Worm (Caenorhabditis elegans) whole organism, L4 larva: ENCODE data around the gene F55C5.17.

Experiments used
- D1046.2 ChIP-seq: fragments of 200-800 bp; sonication (Bioruptor generic); IDR thresholded peaks from 2 replicates; pipeline ENCODE4 v1.3.6; 2022; ENCODE audit warnings: missing genetic modification characterization, missing compliant biosample characterization
- F44E2.7 ChIP-seq: fragments of 200-800 bp; sonication (Bioruptor generic); IDR thresholded peaks from 2 replicates; pipeline ENCODE4 v2.1.2; 2022; ENCODE audit warnings: missing genetic modification characterization, missing compliant biosample characterization
- F49E8.2 ChIP-seq: sonication (generic microtip); optimal IDR thresholded peaks from 2 replicates; lab custom pipeline; 2016; ENCODE audit warnings: missing compliant biosample characterization, mild to moderate bottlenecking, missing genetic modification characterization, borderline replicate concordance
- R02D3.7 ChIP-seq: fragments of 150-350 bp; sonication (generic microtip); optimal IDR thresholded peaks from 3 replicates; lab custom pipeline; 2014; ENCODE audit warnings: missing biosample characterization, missing genetic modification characterization
- T26A8.4 ChIP-seq: fragments of 200-800 bp; sonication (Bioruptor generic); IDR thresholded peaks from 2 replicates; pipeline ENCODE4 v1.3.6; 2022; ENCODE audit warnings: missing genetic modification characterization, missing compliant biosample characterization
- Y105C5A.15 ChIP-seq: fragments of 200-800 bp; sonication (Bioruptor generic); IDR thresholded peaks from 2 replicates; pipeline ENCODE4 v1.3.6; 2022; ENCODE audit warnings: missing genetic modification characterization, missing compliant biosample characterization
- Y48G9A.11 ChIP-seq: fragments of 200-800 bp; sonication (Bioruptor generic); IDR thresholded peaks from 2 replicates; pipeline ENCODE4 v1.3.6; 2022; ENCODE audit warnings: missing genetic modification reagents, missing genetic modification characterization, missing compliant biosample characterization
- ZK337.2 ChIP-seq: fragments of 200-800 bp; sonication (Bioruptor generic); IDR thresholded peaks from 2 replicates; pipeline ENCODE4 v1.3.6; 2022; ENCODE audit warnings: missing genetic modification reagents, missing genetic modification characterization, missing compliant biosample characterization
- aly-2 ChIP-seq: sonication (generic microtip); optimal IDR thresholded peaks from 2 replicates; lab custom pipeline; 2018; ENCODE audit warnings: missing biosample characterization, missing genetic modification characterization
- arid-1 ChIP-seq: fragments of 200-800 bp; sonication (Bioruptor generic); conservative IDR thresholded peaks from 2 replicates; pipeline ENCODE4 v1.3.6; 2022; ENCODE audit warnings: missing genetic modification reagents, missing genetic modification characterization, missing compliant biosample characterization
- ceh-20 ChIP-seq: fragments of 200-800 bp; sonication (Bioruptor generic); IDR thresholded peaks from 2 replicates; pipeline ENCODE4 v1.3.6; 2022; ENCODE audit warnings: missing genetic modification reagents, missing genetic modification characterization, missing compliant biosample characterization
- ceh-32 ChIP-seq: sonication (generic microtip); optimal IDR thresholded peaks from 2 replicates; lab custom pipeline; 2016; ENCODE audit warnings: mild to moderate bottlenecking, missing genetic modification characterization, missing compliant biosample characterization; ENCODE audit not compliant: poor library complexity
- ceh-44 ChIP-seq: fragments of 200-800 bp; sonication (Bioruptor generic); IDR thresholded peaks from 2 replicates; pipeline ENCODE4 v1.3.6; 2022; ENCODE audit warnings: missing genetic modification reagents, missing genetic modification characterization, missing compliant biosample characterization
- ceh-62 ChIP-seq: sonication (generic microtip); optimal IDR thresholded peaks from 2 replicates; lab custom pipeline; 2017; ENCODE audit warnings: missing biosample characterization, missing genetic modification characterization
- ceh-82 ChIP-seq: sonication (generic microtip); optimal IDR thresholded peaks from 2 replicates; lab custom pipeline; 2017; ENCODE audit warnings: missing biosample characterization, missing genetic modification characterization
- ces-1 ChIP-seq: fragments of 150-350 bp; sonication (generic microtip); optimal IDR thresholded peaks from 4 replicates; lab custom pipeline; 2014; ENCODE audit warnings: missing biosample characterization, missing genetic modification reagents, missing genetic modification characterization
- daf-12 ChIP-seq: fragments of 150-350 bp; optimal IDR thresholded peaks from 2 replicates; lab custom pipeline; 2014; ENCODE audit warnings: missing biosample characterization, missing genetic modification reagents, missing genetic modification characterization
- daf-16 ChIP-seq, 3 experiments: sonication (generic microtip); optimal IDR thresholded peaks; 2 replicates each; lab custom pipeline; 2016 to 2017; ENCODE audit warnings: missing genetic modification characterization in 3 of 3, missing genetic modification reagents in 3 of 3, mild to moderate bottlenecking in 2 of 3, missing compliant biosample characterization in 2 of 3, missing biosample characterization in 1 of 3, moderate library complexity in 1 of 3
- daf-19 ChIP-seq: fragments of 200-800 bp; sonication (Bioruptor generic); conservative IDR thresholded peaks from 2 replicates; pipeline ENCODE4 v1.3.6; 2022; ENCODE audit warnings: missing genetic modification characterization, missing compliant biosample characterization
- egl-27 ChIP-seq: sonication (generic microtip); optimal IDR thresholded peaks from 3 replicates; lab custom pipeline; 2017; ENCODE audit warnings: missing biosample characterization, missing genetic modification reagents, missing genetic modification characterization
- egl-43 ChIP-seq: fragments of 200-800 bp; sonication (Bioruptor generic); IDR thresholded peaks from 2 replicates; pipeline ENCODE4 v1.3.6; 2022; ENCODE audit warnings: missing genetic modification reagents, missing genetic modification characterization, missing compliant biosample characterization
- hif-1 ChIP-seq, 2 experiments: sonication (generic microtip); optimal IDR thresholded peaks; 2 replicates each; lab custom pipeline; 2016 to 2017; ENCODE audit warnings: missing compliant biosample characterization in 2 of 2, missing genetic modification characterization in 2 of 2, missing genetic modification reagents in 2 of 2, missing genotype in 2 of 2, mild to moderate bottlenecking in 1 of 2
- hmg-1.1 ChIP-seq: fragments of 200-800 bp; sonication (Bioruptor generic); IDR thresholded peaks from 2 replicates; pipeline ENCODE4 v1.3.6; 2022; ENCODE audit warnings: missing genetic modification reagents, missing genetic modification characterization, missing compliant biosample characterization
- lin-1 ChIP-seq: fragments of 200-800 bp; sonication (Bioruptor generic); IDR thresholded peaks from 2 replicates; pipeline ENCODE4 v1.3.6; 2022; ENCODE audit warnings: missing genetic modification reagents, missing genetic modification characterization, missing compliant biosample characterization
- lin-13 ChIP-seq: fragments of 150-350 bp; optimal IDR thresholded peaks from 2 replicates; lab custom pipeline; 2014; ENCODE audit warnings: missing biosample characterization, missing genetic modification reagents, missing genetic modification characterization
- madf-9 ChIP-seq: fragments of 200-800 bp; sonication (Bioruptor generic); conservative IDR thresholded peaks from 2 replicates; pipeline ENCODE4 v1.3.6; 2022; ENCODE audit warnings: missing genetic modification reagents, missing genetic modification characterization, missing compliant biosample characterization
- mdl-1 ChIP-seq, 2 experiments: fragments of 150-350 bp in 1 of 2; sonication (generic microtip) in 1 of 2; optimal IDR thresholded peaks; 2 replicates each; lab custom pipeline; 2014 to 2017; ENCODE audit warnings: missing biosample characterization in 2 of 2, missing genetic modification characterization in 2 of 2
- mdt-29 ChIP-seq: fragments of 200-800 bp; sonication (Bioruptor generic); IDR thresholded peaks from 2 replicates; pipeline ENCODE4 v1.3.6; 2022; ENCODE audit warnings: missing genetic modification reagents, missing genetic modification characterization, missing compliant biosample characterization
- mep-1 ChIP-seq: fragments of 150-350 bp; sonication (generic microtip); optimal IDR thresholded peaks from 3 replicates; lab custom pipeline; 2014; ENCODE audit warnings: missing biosample characterization, missing genetic modification characterization
- mxl-3 ChIP-seq: fragments of 200-800 bp; sonication (Bioruptor generic); optimal IDR thresholded peaks from 2 replicates; lab custom pipeline; 2018; ENCODE audit warnings: mild to moderate bottlenecking, missing genetic modification characterization, missing compliant biosample characterization
- nhr-102 ChIP-seq: sonication (generic microtip); optimal IDR thresholded peaks from 2 replicates; lab custom pipeline; 2016; ENCODE audit warnings: mild to moderate bottlenecking, missing genetic modification characterization, moderate library complexity, missing compliant biosample characterization
- nhr-11 ChIP-seq: fragments of 150-350 bp; optimal IDR thresholded peaks from 2 replicates; lab custom pipeline; 2014; ENCODE audit warnings: missing biosample characterization, missing genetic modification characterization
- nhr-6 ChIP-seq: fragments of 150-350 bp; optimal IDR thresholded peaks from 2 replicates; lab custom pipeline; 2014; ENCODE audit warnings: missing biosample characterization, missing genetic modification characterization
- nhr-76 ChIP-seq: fragments of 150-350 bp; optimal IDR thresholded peaks from 2 replicates; lab custom pipeline; 2014; ENCODE audit warnings: missing biosample characterization, missing genetic modification characterization
- nhr-77 ChIP-seq: fragments of 150-350 bp; optimal IDR thresholded peaks from 2 replicates; lab custom pipeline; 2014; ENCODE audit warnings: missing biosample characterization, missing genetic modification characterization
- pha-4 ChIP-seq, 2 experiments: fragments of 150-350 bp in 1 of 2; fragments of 200-800 bp in 1 of 2; sonication (Bioruptor generic) in 1 of 2; IDR thresholded peaks in 1 of 2; optimal IDR thresholded peaks in 1 of 2; 2 replicates each; pipeline versions ENCODE4 v1.3.6 to Lab custom; 2014 to 2022; ENCODE audit warnings: missing genetic modification characterization in 2 of 2, missing genetic modification reagents in 2 of 2, missing biosample characterization in 1 of 2, missing compliant biosample characterization in 1 of 2
- php-3 ChIP-seq: fragments of 200-800 bp; sonication (Bioruptor generic); IDR thresholded peaks from 2 replicates; pipeline ENCODE4 v1.3.6; 2022; ENCODE audit warnings: missing genetic modification reagents, missing genetic modification characterization, missing compliant biosample characterization
- saeg-2 ChIP-seq: fragments of 200-800 bp; sonication (Bioruptor generic); IDR thresholded peaks from 2 replicates; pipeline ENCODE4 v1.3.6; 2022; ENCODE audit warnings: missing genetic modification reagents, missing genetic modification characterization, missing compliant biosample characterization
- snpc-4 ChIP-seq: fragments of 150-350 bp; optimal IDR thresholded peaks from 2 replicates; lab custom pipeline; 2014; ENCODE audit warnings: missing biosample characterization, missing genetic modification characterization
- spr-1 ChIP-seq: sonication (generic microtip); optimal IDR thresholded peaks from 2 replicates; lab custom pipeline; 2016; ENCODE audit warnings: mild to moderate bottlenecking, missing genetic modification characterization, missing compliant biosample characterization
- tag-97 ChIP-seq: fragments of 200-800 bp; sonication (Bioruptor generic); IDR thresholded peaks from 2 replicates; pipeline ENCODE4 v1.3.6; 2022; ENCODE audit warnings: missing genetic modification characterization, missing compliant biosample characterization
- tra-1 ChIP-seq: fragments of 200-800 bp; sonication (Bioruptor generic); IDR thresholded peaks from 2 replicates; pipeline ENCODE4 v1.3.6; 2022; ENCODE audit warnings: missing genetic modification reagents, missing genetic modification characterization, missing compliant biosample characterization
- unc-62 ChIP-seq, 3 experiments: fragments of 150-350 bp in 1 of 3; sonication (generic microtip); optimal IDR thresholded peaks in 2 of 3; peaks in 1 of 3; 1 replicate in 1 of 3; 2 replicates in 2 of 3; lab custom pipeline; 2014 to 2017; ENCODE audit warnings: missing biosample characterization in 3 of 3, missing genetic modification characterization in 3 of 3, missing genetic modification reagents in 3 of 3, missing genotype in 1 of 3
- vab-7 ChIP-seq: fragments of 200-800 bp; sonication (Bioruptor generic); IDR thresholded peaks from 2 replicates; pipeline ENCODE4 v1.3.6; 2022; ENCODE audit warnings: missing genetic modification reagents, missing genetic modification characterization, missing compliant biosample characterization
- zag-1 ChIP-seq: fragments of 150-350 bp; optimal IDR thresholded peaks from 2 replicates; lab custom pipeline; 2014; ENCODE audit warnings: missing biosample characterization, missing genetic modification characterization
- zfp-3 ChIP-seq: fragments of 200-800 bp; sonication (Bioruptor generic); conservative IDR thresholded peaks from 2 replicates; pipeline ENCODE4 v1.3.6; 2022; ENCODE audit warnings: missing genetic modification reagents, missing genetic modification characterization, missing compliant biosample characterization
- zip-11 ChIP-seq: fragments of 200-800 bp; sonication (Bioruptor generic); IDR thresholded peaks from 2 replicates; pipeline ENCODE4 v1.3.6; 2022; ENCODE audit warnings: missing genetic modification characterization, missing compliant biosample characterization
- ztf-11 ChIP-seq: fragments of 150-350 bp; optimal IDR thresholded peaks from 2 replicates; lab custom pipeline; 2014; ENCODE audit warnings: missing biosample characterization, missing genetic modification characterization
- ztf-7 ChIP-seq: fragments of 150-350 bp; optimal IDR thresholded peaks from 2 replicates; lab custom pipeline; 2014; ENCODE audit warnings: missing biosample characterization, missing genetic modification characterization

The F55C5.17 gene

ce11 chrV:12303453-12304077 lies 1.2 kb downstream of the F55C5.17 start (continued):
- TF ChIP-seq ceh-20 (GFP tag; lab: Robert Waterston, UW) (peak; percentile 97), unc-62 (GFP tag; optimal IDR thresholded peaks at IDR 0.05 in 1 of 2; lab: Kevin White, UChicago) (peak in 1 of 2 experiments; percentile 86), unc-62 (tag; optimal IDR thresholded peaks at IDR 0.05; lab: Kevin White, UChicago) (no peak), snpc-4 (tag; lab: Kevin White, UChicago) (no peak), zfp-3 (GFP tag; lab: Robert Waterston, UW) (peak; percentile 94), egl-27 (tag; lab: Kevin White, UChicago) (peak; percentile 38), egl-43 (GFP tag; lab: Robert Waterston, UW) (peak; percentile 100), zag-1 (tag; lab: Kevin White, UChicago) (peak; percentile 26), arid-1 (GFP tag; lab: Robert Waterston, UW) (peak; percentile 99), daf-12 (tag; lab: Kevin White, UChicago) (no peak), ceh-62 (no peak), ceh-82 (no peak), mdl-1 (tag; optimal IDR thresholded peaks at IDR 0.05; lab: Kevin White, UChicago) (peak; percentile 13 to 49), D1046.2 (GFP tag; lab: Robert Waterston, UW) (peak; percentile 97), ces-1 (peak; percentile 55), pha-4 (GFP tag; IDR thresholded peaks at IDR 0.05; lab: Robert Waterston, UW) (peak; percentile 99), pha-4 (tag; optimal IDR thresholded peaks at IDR 0.05; lab: Kevin White, UChicago) (no peak), ZK337.2 (GFP tag; lab: Robert Waterston, UW) (peak; percentile 98), ceh-44 (GFP tag; lab: Robert Waterston, UW) (peak; percentile 98), mep-1 (peak; percentile 91), aly-2 (tag; lab: Kevin White, UChicago) (peak; percentile 94), ztf-7 (tag; lab: Kevin White, UChicago) (peak; percentile 70), hif-1 (tag; optimal IDR thresholded peaks at IDR 0.05; lab: Kevin White, UChicago) (peak; percentile 76 to 81), daf-16 (GFP tag; optimal IDR thresholded peaks at IDR 0.05; lab: Kevin White, UChicago) (peak; percentile 96 to 98), daf-16 (tag; optimal IDR thresholded peaks at IDR 0.05; lab: Kevin White, UChicago) (peak; percentile 81), mdt-29 (peak; percentile 95), tag-97 (GFP tag; lab: Robert Waterston, UW) (peak; percentile 93), nhr-11 (tag; lab: Kevin White, UChicago) (peak; percentile 47), zip-11 (peak; percentile 94), madf-9 (GFP tag; lab: Robert Waterston, UW) (peak; percentile 95), ztf-11 (tag; lab: Kevin White, UChicago) (peak; percentile 49), daf-19 (peak; percentile 100), nhr-6 (tag; lab: Kevin White, UChicago) (peak; percentile 91), mxl-3 (GFP tag; lab: Kevin White, UChicago) (peak; percentile 91), saeg-2 (GFP tag; lab: Robert Waterston, UW) (peak; percentile 99), nhr-102 (peak; percentile 95), vab-7 (peak; percentile 99), F44E2.7 (peak; percentile 100), lin-1 (peak; percentile 98), F49E8.2 (tag; lab: Kevin White, UChicago) (peak; percentile 95), hmg-1.1 (GFP tag; lab: Robert Waterston, UW) (peak; percentile 98), ceh-32 (tag; lab: Kevin White, UChicago) (peak; percentile 85), php-3 (GFP tag; lab: Robert Waterston, UW) (peak; percentile 99), Y105C5A.15 (GFP tag; lab: Robert Waterston, UW) (peak; percentile 100), nhr-76 (tag; lab: Kevin White, UChicago) (no peak), lin-13 (GFP tag; lab: Kevin White, UChicago) (peak; percentile 67), Y48G9A.11 (GFP tag; lab: Robert Waterston, UW) (peak; percentile 96), T26A8.4 (peak; percentile 98), nhr-77 (tag; lab: Kevin White, UChicago) (peak; percentile 75), R02D3.7 (tag; lab: Kevin White, UChicago) (peak; percentile 35), tra-1 (GFP tag; lab: Robert Waterston, UW) (peak; percentile 99), spr-1 (peak; percentile 96)
